Worm (Caenorhabditis elegans) whole organism, L4 larva: ENCODE measurements around the gene pot-1.

Experiments used
- F26F4.8 ChIP-seq: fragments of 200-800 bp; sonication (Bioruptor generic); conservative IDR thresholded peaks from 2 replicates; pipeline ENCODE4 v1.3.6; 2022; ENCODE audit warnings: missing genetic modification characterization, missing compliant biosample characterization
- F37D6.2 ChIP-seq: sonication (generic microtip); optimal IDR thresholded peaks from 2 replicates; lab custom pipeline; 2016; ENCODE audit warnings: mild to moderate bottlenecking, missing genetic modification characterization, missing compliant biosample characterization
- T20F7.1 ChIP-seq: fragments of 200-800 bp; sonication (Bioruptor generic); optimal IDR thresholded peaks from 2 replicates; lab custom pipeline; 2018; ENCODE audit warnings: mild to moderate bottlenecking, missing genetic modification characterization, missing compliant biosample characterization
- T26A8.4 ChIP-seq: fragments of 200-800 bp; sonication (Bioruptor generic); IDR thresholded peaks from 2 replicates; pipeline ENCODE4 v1.3.6; 2022; ENCODE audit warnings: missing genetic modification characterization, missing compliant biosample characterization
- Y48G9A.11 ChIP-seq: fragments of 200-800 bp; sonication (Bioruptor generic); IDR thresholded peaks from 2 replicates; pipeline ENCODE4 v1.3.6; 2022; ENCODE audit warnings: missing genetic modification reagents, missing genetic modification characterization, missing compliant biosample characterization
- Y5F2A.4 ChIP-seq: fragments of 200-800 bp; sonication (Bioruptor generic); optimal IDR thresholded peaks from 2 replicates; lab custom pipeline; 2018; ENCODE audit warnings: mild to moderate bottlenecking, missing genetic modification characterization, missing compliant biosample characterization
- aha-1 ChIP-seq: fragments of 150-350 bp; peaks from one replicate; lab custom pipeline; 2014; ENCODE audit warnings: missing biosample characterization, missing genetic modification characterization
- arid-1 ChIP-seq: fragments of 200-800 bp; sonication (Bioruptor generic); conservative IDR thresholded peaks from 2 replicates; pipeline ENCODE4 v1.3.6; 2022; ENCODE audit warnings: missing genetic modification reagents, missing genetic modification characterization, missing compliant biosample characterization
- ceh-32 ChIP-seq: sonication (generic microtip); optimal IDR thresholded peaks from 2 replicates; lab custom pipeline; 2016; ENCODE audit warnings: mild to moderate bottlenecking, missing genetic modification characterization, missing compliant biosample characterization; ENCODE audit not compliant: poor library complexity
- ceh-44 ChIP-seq: fragments of 200-800 bp; sonication (Bioruptor generic); IDR thresholded peaks from 2 replicates; pipeline ENCODE4 v1.3.6; 2022; ENCODE audit warnings: missing genetic modification reagents, missing genetic modification characterization, missing compliant biosample characterization
- ceh-62 ChIP-seq: sonication (generic microtip); optimal IDR thresholded peaks from 2 replicates; lab custom pipeline; 2017; ENCODE audit warnings: missing biosample characterization, missing genetic modification characterization
- cey-2 ChIP-seq: sonication (generic microtip); optimal IDR thresholded peaks from 3 replicates; lab custom pipeline; 2017; ENCODE audit warnings: missing genetic modification characterization, mild to moderate bottlenecking, missing compliant biosample characterization, antibody characterized with exemption, borderline replicate concordance; ENCODE audit not compliant: insufficient read depth
- daf-16 ChIP-seq, 3 experiments: sonication (generic microtip); optimal IDR thresholded peaks; 2 replicates each; lab custom pipeline; 2016 to 2017; ENCODE audit warnings: missing genetic modification characterization in 3 of 3, missing genetic modification reagents in 3 of 3, mild to moderate bottlenecking in 2 of 3, missing compliant biosample characterization in 2 of 3, missing biosample characterization in 1 of 3, moderate library complexity in 1 of 3
- daf-19 ChIP-seq: fragments of 200-800 bp; sonication (Bioruptor generic); conservative IDR thresholded peaks from 2 replicates; pipeline ENCODE4 v1.3.6; 2022; ENCODE audit warnings: missing genetic modification characterization, missing compliant biosample characterization
- daf-8 ChIP-seq: fragments of 200-800 bp; sonication (Bioruptor generic); IDR thresholded peaks from 2 replicates; pipeline ENCODE4 v1.3.6; 2022; ENCODE audit warnings: missing genetic modification characterization, missing compliant biosample characterization
- dmd-6 ChIP-seq: fragments of 200-800 bp; sonication (Bioruptor generic); IDR thresholded peaks from 2 replicates; pipeline ENCODE4 v1.3.6; 2022; ENCODE audit warnings: missing genetic modification reagents, missing genetic modification characterization, missing compliant biosample characterization
- dmd-9 ChIP-seq: fragments of 200-800 bp; sonication (Bioruptor generic); IDR thresholded peaks from 2 replicates; pipeline ENCODE4 v1.3.6; 2022; ENCODE audit warnings: missing genetic modification reagents, missing genetic modification characterization, missing compliant biosample characterization
- dve-1 ChIP-seq: sonication (generic microtip); optimal IDR thresholded peaks from 2 replicates; lab custom pipeline; 2017; ENCODE audit warnings: antibody characterized with exemption, mild to moderate bottlenecking, missing genetic modification characterization, missing compliant biosample characterization; ENCODE audit not compliant: insufficient read depth
- fkh-10 ChIP-seq: fragments of 150-350 bp; optimal IDR thresholded peaks from 2 replicates; lab custom pipeline; 2014; ENCODE audit warnings: missing biosample characterization, missing genetic modification reagents, missing genetic modification characterization
- gei-8 ChIP-seq: fragments of 200-800 bp; sonication (Bioruptor generic); optimal IDR thresholded peaks from 2 replicates; lab custom pipeline; 2018; ENCODE audit warnings: mild to moderate bottlenecking, missing genetic modification characterization, missing compliant biosample characterization
- hif-1 ChIP-seq, 2 experiments: sonication (generic microtip); optimal IDR thresholded peaks; 2 replicates each; lab custom pipeline; 2016 to 2017; ENCODE audit warnings: missing compliant biosample characterization in 2 of 2, missing genetic modification characterization in 2 of 2, missing genetic modification reagents in 2 of 2, missing genotype in 2 of 2, mild to moderate bottlenecking in 1 of 2
- hlh-11 ChIP-seq: fragments of 200-800 bp; sonication (Bioruptor generic); optimal IDR thresholded peaks from 2 replicates; lab custom pipeline; 2018; ENCODE audit warnings: mild to moderate bottlenecking, missing genetic modification characterization, missing compliant biosample characterization
- hmg-1.1 ChIP-seq: fragments of 200-800 bp; sonication (Bioruptor generic); IDR thresholded peaks from 2 replicates; pipeline ENCODE4 v1.3.6; 2022; ENCODE audit warnings: missing genetic modification reagents, missing genetic modification characterization, missing compliant biosample characterization
- jun-1 ChIP-seq: fragments of 150-350 bp; optimal IDR thresholded peaks from 2 replicates; lab custom pipeline; 2014; ENCODE audit warnings: missing biosample characterization, missing genetic modification reagents, missing genetic modification characterization
- lin-1 ChIP-seq: fragments of 200-800 bp; sonication (Bioruptor generic); IDR thresholded peaks from 2 replicates; pipeline ENCODE4 v1.3.6; 2022; ENCODE audit warnings: missing genetic modification reagents, missing genetic modification characterization, missing compliant biosample characterization
- lin-13 ChIP-seq: fragments of 150-350 bp; optimal IDR thresholded peaks from 2 replicates; lab custom pipeline; 2014; ENCODE audit warnings: missing biosample characterization, missing genetic modification reagents, missing genetic modification characterization
- lin-15B ChIP-seq: fragments of 150-350 bp; sonication (generic microtip); optimal IDR thresholded peaks from 3 replicates; lab custom pipeline; 2014; ENCODE audit warnings: missing biosample characterization, missing genetic modification characterization
- lin-38 ChIP-seq: fragments of 200-800 bp; sonication (Bioruptor generic); IDR thresholded peaks from 2 replicates; pipeline ENCODE4 v1.3.6; 2022; ENCODE audit warnings: missing genetic modification reagents, missing genetic modification characterization, missing compliant biosample characterization
- lin-39 ChIP-seq: fragments of 150-350 bp; optimal IDR thresholded peaks from 2 replicates; lab custom pipeline; 2014; ENCODE audit warnings: missing biosample characterization, missing genetic modification reagents, missing genetic modification characterization
- mdl-1 ChIP-seq, 2 experiments: fragments of 150-350 bp in 1 of 2; sonication (generic microtip) in 1 of 2; optimal IDR thresholded peaks; 2 replicates each; lab custom pipeline; 2014 to 2017; ENCODE audit warnings: missing biosample characterization in 2 of 2, missing genetic modification characterization in 2 of 2
- mdt-29 ChIP-seq: fragments of 200-800 bp; sonication (Bioruptor generic); IDR thresholded peaks from 2 replicates; pipeline ENCODE4 v1.3.6; 2022; ENCODE audit warnings: missing genetic modification reagents, missing genetic modification characterization, missing compliant biosample characterization
- mep-1 ChIP-seq: fragments of 150-350 bp; sonication (generic microtip); optimal IDR thresholded peaks from 3 replicates; lab custom pipeline; 2014; ENCODE audit warnings: missing biosample characterization, missing genetic modification characterization
- mxl-2 ChIP-seq: fragments of 200-800 bp; sonication (Bioruptor generic); conservative IDR thresholded peaks from 2 replicates; pipeline ENCODE4 v1.3.6; 2022; ENCODE audit warnings: missing genetic modification reagents, missing genetic modification characterization, missing compliant biosample characterization
- nhr-102 ChIP-seq: sonication (generic microtip); optimal IDR thresholded peaks from 2 replicates; lab custom pipeline; 2016; ENCODE audit warnings: mild to moderate bottlenecking, missing genetic modification characterization, moderate library complexity, missing compliant biosample characterization
- nhr-11 ChIP-seq: fragments of 150-350 bp; optimal IDR thresholded peaks from 2 replicates; lab custom pipeline; 2014; ENCODE audit warnings: missing biosample characterization, missing genetic modification characterization
- nhr-41 ChIP-seq: fragments of 200-800 bp; sonication (Bioruptor generic); IDR thresholded peaks from 2 replicates; pipeline ENCODE4 v1.3.6; 2022; ENCODE audit warnings: missing genetic modification reagents, missing genetic modification characterization, missing compliant biosample characterization
- nhr-48 ChIP-seq: sonication (generic microtip); optimal IDR thresholded peaks from 2 replicates; lab custom pipeline; 2016; ENCODE audit warnings: mild to moderate bottlenecking, missing genetic modification characterization, missing compliant biosample characterization
- nhr-77 ChIP-seq: fragments of 150-350 bp; optimal IDR thresholded peaks from 2 replicates; lab custom pipeline; 2014; ENCODE audit warnings: missing biosample characterization, missing genetic modification characterization
- php-3 ChIP-seq: fragments of 200-800 bp; sonication (Bioruptor generic); IDR thresholded peaks from 2 replicates; pipeline ENCODE4 v1.3.6; 2022; ENCODE audit warnings: missing genetic modification reagents, missing genetic modification characterization, missing compliant biosample characterization
- rbr-2 ChIP-seq: sonication (generic microtip); optimal IDR thresholded peaks from 2 replicates; lab custom pipeline; 2016; ENCODE audit warnings: missing genotype, missing genetic modification characterization, missing compliant biosample characterization
- saeg-2 ChIP-seq: fragments of 200-800 bp; sonication (Bioruptor generic); IDR thresholded peaks from 2 replicates; pipeline ENCODE4 v1.3.6; 2022; ENCODE audit warnings: missing genetic modification reagents, missing genetic modification characterization, missing compliant biosample characterization
- sdz-12 ChIP-seq: fragments of 200-800 bp; sonication (Bioruptor generic); optimal IDR thresholded peaks from 2 replicates; lab custom pipeline; 2018; ENCODE audit warnings: mild to moderate bottlenecking, missing genetic modification characterization, missing compliant biosample characterization
- snpc-1.2 ChIP-seq: fragments of 200-800 bp; sonication (Bioruptor generic); IDR thresholded peaks from 2 replicates; pipeline ENCODE4 v1.3.6; 2022; ENCODE audit warnings: missing genetic modification reagents, missing genetic modification characterization, missing compliant biosample characterization
- zfp-3 ChIP-seq: fragments of 200-800 bp; sonication (Bioruptor generic); conservative IDR thresholded peaks from 2 replicates; pipeline ENCODE4 v1.3.6; 2022; ENCODE audit warnings: missing genetic modification reagents, missing genetic modification characterization, missing compliant biosample characterization
- zip-2 ChIP-seq: fragments of 150-350 bp; optimal IDR thresholded peaks from 2 replicates; lab custom pipeline; 2014; ENCODE audit warnings: missing biosample characterization, missing genetic modification characterization

Gene pot-1

DNA sequence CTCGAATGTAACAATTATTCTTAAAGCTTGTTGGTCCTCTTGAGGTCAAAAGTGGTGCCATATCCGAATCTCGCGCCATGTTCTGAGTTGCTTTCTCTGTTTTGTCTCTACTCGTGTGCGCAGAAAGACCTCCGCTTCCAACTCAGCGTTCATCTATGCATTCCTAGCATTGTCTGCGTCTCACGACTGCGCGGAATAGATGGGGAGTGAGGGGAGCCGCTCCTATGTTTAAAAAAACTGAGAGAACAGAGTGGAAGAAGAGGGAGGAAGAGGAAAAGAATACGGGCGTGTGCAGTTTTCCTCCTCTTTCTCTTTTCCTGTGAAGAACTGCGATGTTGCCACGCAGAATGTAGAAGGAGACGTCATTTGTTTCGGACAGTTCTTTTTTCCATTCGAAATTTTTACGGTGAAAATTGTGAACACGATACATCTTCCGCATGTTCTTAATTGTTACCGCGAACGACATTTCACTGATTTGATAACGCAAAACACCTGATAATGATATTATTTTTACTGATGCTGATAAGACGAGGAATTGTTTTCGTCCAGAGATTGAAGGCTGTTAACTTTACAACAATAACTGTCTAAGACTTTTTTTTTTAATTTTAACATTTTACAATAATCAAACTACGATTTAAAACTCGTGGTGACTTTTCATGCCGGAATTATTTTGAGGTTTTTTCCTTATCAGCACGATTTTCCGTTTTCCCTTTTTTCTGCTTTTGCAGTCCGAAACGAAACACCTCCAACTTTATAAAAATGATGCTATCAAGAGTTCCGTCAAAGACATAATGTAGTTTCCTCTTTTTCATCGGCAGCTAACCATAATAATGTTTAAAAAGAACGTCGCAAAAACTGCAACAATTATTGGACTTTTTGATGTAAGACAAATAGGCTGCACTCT is 33.4 kb upstream of the pot-1 start (continued):
- TF ChIP-seq dve-1 (tag; lab: Kevin White, UChicago): peak; percentile 12
- TF ChIP-seq sdz-12 (GFP tag; lab: Kevin White, UChicago): no peak
- TF ChIP-seq ceh-32 (tag; lab: Kevin White, UChicago): no peak
- no peak for TF ChIP-seq mdt-29 (GFP tag; lab: Robert Waterston, UW)
- no peak for TF ChIP-seq daf-8 (GFP tag; lab: Robert Waterston, UW)
- TF ChIP-seq cey-2 (tag; lab: Kevin White, UChicago): no peak
- TF ChIP-seq daf-16 (GFP tag; optimal IDR thresholded peaks at IDR 0.05; lab: Kevin White, UChicago): no peak
- peak; percentile 74 for TF ChIP-seq daf-16 (tag; optimal IDR thresholded peaks at IDR 0.05; lab: Kevin White, UChicago)
- no peak for TF ChIP-seq Y48G9A.11 (GFP tag; lab: Robert Waterston, UW)
- no peak for TF ChIP-seq daf-19 (GFP tag; lab: Robert Waterston, UW)
- TF ChIP-seq dmd-9 (GFP tag; lab: Robert Waterston, UW): no peak
- no peak for TF ChIP-seq Y5F2A.4 (GFP tag; lab: Kevin White, UChicago)
- TF ChIP-seq hif-1 (tag; optimal IDR thresholded peaks at IDR 0.05; lab: Kevin White, UChicago): peak in 1 of 2 experiments; percentile 20
- TF ChIP-seq lin-38 (GFP tag; lab: Robert Waterston, UW): no peak
- no peak for TF ChIP-seq lin-15B (tag; lab: Kevin White, UChicago)
- no peak for TF ChIP-seq arid-1 (GFP tag; lab: Robert Waterston, UW)
- TF ChIP-seq nhr-41: no peak
- TF ChIP-seq aha-1: no peak
- no peak for TF ChIP-seq zip-2 (tag; lab: Kevin White, UChicago)
- TF ChIP-seq rbr-2: peak; percentile 64
- TF ChIP-seq nhr-11 (tag; lab: Kevin White, UChicago): no peak
- TF ChIP-seq ceh-62: no peak
- TF ChIP-seq mxl-2 (GFP tag; lab: Robert Waterston, UW): no peak
- no peak for TF ChIP-seq lin-39 (tag; lab: Kevin White, UChicago)
- TF ChIP-seq nhr-48 (tag; lab: Kevin White, UChicago): no peak
- TF ChIP-seq F26F4.8: no peak

DNA sequence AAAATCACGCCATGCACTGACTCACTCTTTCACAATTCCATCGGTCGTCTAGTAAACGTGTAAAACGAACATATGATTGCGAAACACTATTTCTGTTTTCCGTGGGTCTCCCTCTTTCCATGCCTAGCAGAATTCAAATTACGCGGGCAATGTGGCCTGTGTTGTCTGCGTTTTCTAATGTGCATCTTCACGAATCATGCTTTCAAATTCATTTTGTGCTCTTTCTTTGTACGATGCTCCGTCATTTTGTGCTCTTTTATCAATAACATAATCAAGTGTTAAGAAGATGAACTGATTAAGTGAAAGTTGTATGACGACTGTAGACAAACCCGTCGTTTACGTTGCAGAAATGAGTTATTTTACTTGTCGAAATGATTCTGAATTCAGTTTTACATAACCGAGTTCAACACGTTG is 32.3 kb upstream of the pot-1 start:
- TF ChIP-seq ceh-44 (GFP tag; lab: Robert Waterston, UW) (no peak), daf-19 (GFP tag; lab: Robert Waterston, UW) (no peak), mdl-1 (tag; optimal IDR thresholded peaks at IDR 0.05; lab: Kevin White, UChicago) (peak in 1 of 2 experiments; percentile 83), nhr-48 (tag; lab: Kevin White, UChicago) (peak; percentile 60), aha-1 (peak; percentile 55), snpc-1.2 (no peak), zfp-3 (no peak), mxl-2 (GFP tag; lab: Robert Waterston, UW) (no peak), hlh-11 (peak; percentile 89), Y5F2A.4 (GFP tag; lab: Kevin White, UChicago) (no peak), jun-1 (tag; lab: Kevin White, UChicago) (peak; percentile 29), hmg-1.1 (GFP tag; lab: Robert Waterston, UW) (peak; percentile 8; the same call in 1 of the 2 replicates), fkh-10 (GFP tag; lab: Kevin White, UChicago) (no peak), nhr-77 (tag; lab: Kevin White, UChicago) (peak; percentile 2), lin-1 (peak; percentile 67), gei-8 (GFP tag; lab: Kevin White, UChicago) (peak; percentile 53), T20F7.1 (GFP tag; lab: Kevin White, UChicago) (peak; percentile 63), saeg-2 (GFP tag; lab: Robert Waterston, UW) (peak; percentile 58; the same call in 1 of the 2 replicates), lin-13 (GFP tag; lab: Kevin White, UChicago) (peak; percentile 49), nhr-102 (tag; lab: Kevin White, UChicago) (peak; percentile 77), daf-8 (GFP tag; lab: Robert Waterston, UW) (no peak), nhr-11 (tag; lab: Kevin White, UChicago) (peak; percentile 35), rbr-2 (peak; percentile 19), hif-1 (tag; optimal IDR thresholded peaks at IDR 0.05; lab: Kevin White, UChicago) (peak in 1 of 2 experiments; percentile 63), php-3 (GFP tag; lab: Robert Waterston, UW) (peak; percentile 52), dmd-6 (GFP tag; lab: Robert Waterston, UW) (peak; percentile 92), mep-1 (tag; lab: Kevin White, UChicago) (peak; percentile 66), T26A8.4 (no peak), F37D6.2 (no peak), daf-16 (GFP tag; optimal IDR thresholded peaks at IDR 0.05; lab: Kevin White, UChicago) (peak in 1 of 2 experiments; percentile 28), daf-16 (tag; optimal IDR thresholded peaks at IDR 0.05; lab: Kevin White, UChicago) (peak; percentile 92)
